Fruit fly (Drosophila melanogaster): Measurements from ENCODE around the gene eIF3g1.

Gene eIF3g1

dm6 chrX:2635953-2636715, 26.0 kb upstream of the eIF3g1 start (continued):
- TF ChIP-seq CG13296 (GFP tag; optimal IDR thresholded peaks at IDR 0.05) (no peak), CG1024 (GFP tag; IDR thresholded peaks at IDR 0.05) (no peak), ftz-f1 (GFP tag; optimal IDR thresholded peaks at IDR 0.05) (no peak), cg (GFP tag; optimal IDR thresholded peaks at IDR 0.05) (peak; percentile 51), CG12942 (GFP tag; optimal IDR thresholded peaks at IDR 0.05) (no peak), CG32772 (GFP tag; IDR thresholded peaks at IDR 0.05) (no peak), CG13775 (GFP tag; optimal IDR thresholded peaks at IDR 0.05) (no peak), CG4707 (GFP tag; optimal IDR thresholded peaks at IDR 0.05) (no peak), CG4730 (GFP tag; IDR thresholded peaks at IDR 0.05) (no peak), CG34422 (GFP tag; IDR thresholded peaks at IDR 0.05) (no peak), ewg (GFP tag; optimal IDR thresholded peaks at IDR 0.05) (peak; percentile 79), Nf-YA (GFP tag; IDR thresholded peaks at IDR 0.05) (no peak), lab (GFP tag; optimal IDR thresholded peaks at IDR 0.05) (no peak), D19A (tag; optimal IDR thresholded peaks at IDR 0.05) (no peak), ham (GFP tag; IDR thresholded peaks at IDR 0.05) (no peak), Dfd (GFP tag; optimal IDR thresholded peaks at IDR 0.05) (no peak), bbx (GFP tag; IDR thresholded peaks at IDR 0.05; ENCODE audit: partially characterized antibody) (no peak), CG7745 (tag; optimal IDR thresholded peaks at IDR 0.05) (no peak), CG7372 (GFP tag; IDR thresholded peaks at IDR 0.05) (no peak), salm (tag; optimal IDR thresholded peaks at IDR 0.05) (no peak), pnt (GFP tag; optimal IDR thresholded peaks at IDR 0.05) (no peak), CG8089 (GFP tag; optimal IDR thresholded peaks at IDR 0.05) (no peak), CG5245 (GFP tag; optimal IDR thresholded peaks at IDR 0.05) (no peak), lola (GFP tag; optimal IDR thresholded peaks at IDR 0.05) (no peak), croc (GFP tag; conservative IDR thresholded peaks at IDR 0.05) (no peak), CG9215 (GFP tag; IDR thresholded peaks at IDR 0.05) (no peak), CG43689 (GFP tag; IDR thresholded peaks at IDR 0.05) (no peak), ro (GFP tag; IDR thresholded peaks at IDR 0.05) (no peak), B-H2 (GFP tag; optimal IDR thresholded peaks at IDR 0.05) (no peak), CG6175 (GFP tag; IDR thresholded peaks at IDR 0.05) (no peak), D19B (GFP tag; optimal IDR thresholded peaks at IDR 0.05) (no peak), CG15269 (tag; optimal IDR thresholded peaks at IDR 0.05) (no peak), CG30020 (tag; optimal IDR thresholded peaks at IDR 0.05) (no peak), CG11247 (GFP tag; IDR thresholded peaks at IDR 0.05) (no peak), CG11504 (tag; optimal IDR thresholded peaks at IDR 0.05) (no peak), kay (GFP tag; optimal IDR thresholded peaks at IDR 0.05) (no peak), unpg (GFP tag; optimal IDR thresholded peaks at IDR 0.05) (no peak), CHES-1-like (GFP tag; optimal IDR thresholded peaks at IDR 0.05) (no peak), zen (tag; optimal IDR thresholded peaks at IDR 0.05) (no peak), dysf (GFP tag; IDR thresholded peaks at IDR 0.05) (peak; percentile 30; the same call in 1 of the 3 replicates), pfk (GFP tag; optimal IDR thresholded peaks at IDR 0.05) (no peak), Trl (optimal IDR thresholded peaks at IDR 0.05) (peak; percentile 11 to 47), Trl (GFP tag; optimal IDR thresholded peaks at IDR 0.05) (no peak), Oli (tag; optimal IDR thresholded peaks at IDR 0.05) (no peak), Atf6 (GFP tag; IDR thresholded peaks at IDR 0.05) (no peak), Hmr (GFP tag; optimal IDR thresholded peaks at IDR 0.05) (no peak), CG31441 (GFP tag; IDR thresholded peaks at IDR 0.05) (no peak), CG17328 (GFP tag; IDR thresholded peaks at IDR 0.05) (no peak), crp (GFP tag; optimal IDR thresholded peaks at IDR 0.05) (peak in 1 of 2 experiments; percentile 12), Fer2 (tag; optimal IDR thresholded peaks at IDR 0.05) (no peak)
